Worm (Caenorhabditis elegans): Measurements from ENCODE around the gene fbxc-33.
"Not testable (repeated sequence)": the region's sequence is repeated elsewhere in the genome, so short reads cannot be mapped to it uniquely, and the experiment has no call there.

Gene fbxc-33

ce11 chrII:953052-953451 lies 39.6 kb downstream of the fbxc-33 start:
- TF ChIP-seq scrt-1 (GFP tag; IDR thresholded peaks at IDR 0.05) = no peak
- no peak for TF ChIP-seq B0310.2 (tag; optimal IDR thresholded peaks at IDR 0.05)

- TF ChIP-seq tbx-37 (GFP tag; conservative IDR thresholded peaks at IDR 0.05); ceh-13 (GFP tag; optimal IDR thresholded peaks at IDR 0.05); pes-1 (GFP tag; IDR thresholded peaks at IDR 0.05): not testable (repeated sequence)
These were observed 41.2 kb downstream of the fbxc-33 start, which contains the start of gene fbxc-7 for ce11 chrII:954626-955025. Gene fbxc-7, plus strand, starts transcription at chrII:954926.

- TF ChIP-seq tbx-11 (GFP tag; IDR thresholded peaks at IDR 0.05) = no peak
These were observed 45.1 kb downstream of the fbxc-33 start, which contains the start of gene sdz-4 for ce11 chrII:958618-959017. Gene sdz-4, plus strand, starts transcription at chrII:958918.

ce11 chrII:960218-960617 lies 46.7 kb downstream of the fbxc-33 start, which contains the start of the genes C32B5.18 and C32B5.7:
Gene C32B5.18, plus strand, starts transcription at chrII:960518.
Gene C32B5.7, plus strand, starts transcription at chrII:960528.
- TF ChIP-seq hmg-4 (GFP tag; optimal IDR thresholded peaks at IDR 0.05) = peak; percentile 6
- TF ChIP-seq B0310.2 (tag; optimal IDR thresholded peaks at IDR 0.05) = no peak
- TF ChIP-seq tbx-11 (GFP tag; IDR thresholded peaks at IDR 0.05) = no peak

ce11 chrII:961961-962360 lies 48.5 kb downstream of the fbxc-33 start, which contains the start of gene C32B5.13:
Gene C32B5.13, minus strand, starts transcription at chrII:962061.
- TF ChIP-seq sea-1 (GFP tag; conservative IDR thresholded peaks at IDR 0.05) = no peak
- TF ChIP-seq tbx-37 (GFP tag; conservative IDR thresholded peaks at IDR 0.05) = no peak
- no peak for TF ChIP-seq tra-4 (tag; optimal IDR thresholded peaks at IDR 0.05)
- no peak for TF ChIP-seq hmg-4 (GFP tag; optimal IDR thresholded peaks at IDR 0.05)
- TF ChIP-seq B0310.2 (tag; optimal IDR thresholded peaks at IDR 0.05) = no peak
- no peak for TF ChIP-seq ceh-13 (GFP tag; optimal IDR thresholded peaks at IDR 0.05)

All from whole organism, early embryonic.